Worm (Caenorhabditis elegans): ENCODE results near the gene col-37.

ce11 chrV:12194275-12194674 lies 26.7 kb upstream of the col-37 start, which contains the start of gene ogdh-2:
- TF ChIP-seq lsy-2 (tag; optimal IDR thresholded peaks at IDR 0.05), result no peak
- no peak for TF ChIP-seq lin-13 (tag; optimal IDR thresholded peaks at IDR 0.05)
- TF ChIP-seq mep-1 (tag; optimal IDR thresholded peaks at IDR 0.05), result no peak
- no peak for TF ChIP-seq nhr-28 (tag; optimal IDR thresholded peaks at IDR 0.05)
